Fruit fly (Drosophila melanogaster): ENCODE data around the gene Sil1.

DNA sequence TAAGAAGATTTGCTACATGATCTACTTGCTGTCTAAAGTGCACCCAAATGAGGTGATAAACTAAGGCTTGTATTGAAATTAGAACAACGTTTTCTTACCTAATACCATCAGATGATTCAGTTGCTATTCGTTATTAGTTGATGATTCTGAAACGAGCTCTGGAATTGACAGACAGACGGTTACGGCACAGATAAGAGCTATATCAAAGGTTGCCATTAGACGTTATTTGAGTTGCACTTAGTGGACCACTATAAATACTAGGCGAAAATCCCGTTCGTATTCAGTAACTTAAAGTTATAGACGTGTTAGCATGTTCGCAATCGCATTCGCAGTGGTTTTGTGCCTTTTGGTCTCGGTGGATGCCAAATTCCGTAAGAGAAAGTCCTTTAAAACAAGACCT lies 4.6 kb upstream of the Sil1 start, which contains the start of gene to:
- no peak for TF ChIP-seq gl (tag; optimal IDR thresholded peaks at IDR 0.05)
- TF ChIP-seq CG15710 (tag; optimal IDR thresholded peaks at IDR 0.05) = no peak
- no peak for TF ChIP-seq EcR (GFP tag; optimal IDR thresholded peaks at IDR 0.05)
- TF ChIP-seq fd96Ca (GFP tag; IDR thresholded peaks at IDR 0.05) = no peak
- no peak for TF ChIP-seq CG12605 (GFP tag; IDR thresholded peaks at IDR 0.05)
- TF ChIP-seq CG32121 (GFP tag; IDR thresholded peaks at IDR 0.05) = no peak
